Worm (Caenorhabditis elegans) whole organism, mixed stage, embryonic: ENCODE measurements around the gene lact-3.
A peak's percentile ranks its signal among the peaks of the same experiment; 100 is the strongest.

Experiments used
- M03D4.4 ChIP-seq: sonication (generic microtip); optimal IDR thresholded peaks from 2 replicates; lab custom pipeline; 2017; ENCODE audit warnings: mild to moderate bottlenecking, missing genetic modification characterization, missing compliant biosample characterization
- bed-3 ChIP-seq: fragments of 200-800 bp; sonication (Bioruptor generic); optimal IDR thresholded peaks from 3 replicates; lab custom pipeline; 2018; ENCODE audit warnings: mild to moderate bottlenecking, missing genetic modification characterization, moderate library complexity, missing compliant biosample characterization
- blmp-1 ChIP-seq: fragments of 150-350 bp; optimal IDR thresholded peaks from 2 replicates; lab custom pipeline; 2014; ENCODE audit warnings: missing biosample characterization, missing genetic modification characterization
- ceh-39 ChIP-seq: fragments of 150-350 bp; optimal IDR thresholded peaks from 2 replicates; lab custom pipeline; 2014; ENCODE audit warnings: missing biosample characterization, missing genetic modification characterization
- ceh-43 ChIP-seq: fragments of 200-800 bp; sonication (Bioruptor generic); optimal IDR thresholded peaks from 2 replicates; lab custom pipeline; 2018; ENCODE audit warnings: mild to moderate bottlenecking, missing genetic modification characterization, moderate library complexity, missing compliant biosample characterization
- ceh-83 ChIP-seq: fragments of 200-800 bp; sonication (Bioruptor generic); optimal IDR thresholded peaks from 2 replicates; lab custom pipeline; 2018; ENCODE audit warnings: mild to moderate bottlenecking, missing genetic modification characterization, missing compliant biosample characterization
- ces-1 ChIP-seq: fragments of 150-350 bp; optimal IDR thresholded peaks from 2 replicates; lab custom pipeline; 2014; ENCODE audit warnings: missing biosample characterization, missing genetic modification reagents, missing genetic modification characterization
- cnd-1 ChIP-seq: fragments of 200-800 bp; sonication (Bioruptor generic); optimal IDR thresholded peaks from 2 replicates; lab custom pipeline; 2018; ENCODE audit warnings: mild to moderate bottlenecking, missing genetic modification characterization, missing compliant biosample characterization
- flh-1 ChIP-seq: fragments of 200-800 bp; sonication (Bioruptor generic); optimal IDR thresholded peaks from 2 replicates; lab custom pipeline; 2018; ENCODE audit warnings: mild to moderate bottlenecking, missing genetic modification characterization, moderate library complexity, missing compliant biosample characterization
- ham-2 ChIP-seq: fragments of 200-800 bp; sonication (Bioruptor generic); optimal IDR thresholded peaks from 2 replicates; lab custom pipeline; 2018; ENCODE audit warnings: mild to moderate bottlenecking, missing genetic modification characterization, missing compliant biosample characterization
- lin-13 ChIP-seq: fragments of 150-350 bp; optimal IDR thresholded peaks from 2 replicates; lab custom pipeline; 2014; ENCODE audit warnings: missing biosample characterization, missing genetic modification characterization
- lin-32 ChIP-seq: fragments of 200-800 bp; sonication (Bioruptor generic); optimal IDR thresholded peaks from 2 replicates; lab custom pipeline; 2018; ENCODE audit warnings: mild to moderate bottlenecking, missing genetic modification characterization, missing compliant biosample characterization
- lsy-2 ChIP-seq: fragments of 150-350 bp; optimal IDR thresholded peaks from 2 replicates; lab custom pipeline; 2014; ENCODE audit warnings: missing biosample characterization, missing genetic modification characterization
- mab-5 ChIP-seq: fragments of 150-350 bp; optimal IDR thresholded peaks from 2 replicates; lab custom pipeline; 2014; ENCODE audit warnings: missing biosample characterization, missing genetic modification characterization
- mls-2 ChIP-seq: sonication (generic microtip); optimal IDR thresholded peaks from 2 replicates; lab custom pipeline; 2016; ENCODE audit warnings: mild to moderate bottlenecking, missing genetic modification characterization, moderate library complexity, missing compliant biosample characterization
- nhr-12 ChIP-seq: fragments of 150-350 bp; optimal IDR thresholded peaks from 2 replicates; lab custom pipeline; 2014; ENCODE audit warnings: missing biosample characterization, missing genetic modification characterization
- nhr-237 ChIP-seq: fragments of 150-350 bp; optimal IDR thresholded peaks from 2 replicates; lab custom pipeline; 2014; ENCODE audit warnings: missing biosample characterization, missing genetic modification characterization
- pha-4 ChIP-seq: fragments of 150-350 bp; optimal IDR thresholded peaks from 2 replicates; lab custom pipeline; 2018; ENCODE audit warnings: missing biosample characterization, missing genetic modification reagents, missing genetic modification characterization
- sem-2 ChIP-seq: fragments of 200-800 bp; sonication (Bioruptor generic); optimal IDR thresholded peaks from 2 replicates; lab custom pipeline; 2018; ENCODE audit warnings: mild to moderate bottlenecking, missing genetic modification characterization, missing compliant biosample characterization
- sptf-1 ChIP-seq: sonication (generic microtip); optimal IDR thresholded peaks from 2 replicates; lab custom pipeline; 2017; ENCODE audit warnings: mild to moderate bottlenecking, missing genetic modification characterization, moderate library complexity, missing compliant biosample characterization
- tbx-8 ChIP-seq: fragments of 200-800 bp; sonication (Bioruptor generic); optimal IDR thresholded peaks from 2 replicates; lab custom pipeline; 2018; ENCODE audit warnings: mild to moderate bottlenecking, missing genetic modification characterization, moderate library complexity, missing compliant biosample characterization
- unc-39 ChIP-seq: fragments of 150-350 bp; optimal IDR thresholded peaks from 2 replicates; lab custom pipeline; 2014; ENCODE audit warnings: missing biosample characterization, missing genetic modification characterization
- unc-62 ChIP-seq: fragments of 150-350 bp; optimal IDR thresholded peaks from 2 replicates; lab custom pipeline; 2014; ENCODE audit warnings: missing biosample characterization, missing genetic modification reagents, missing genetic modification characterization
- zip-8 ChIP-seq: fragments of 150-350 bp; optimal IDR thresholded peaks from 2 replicates; lab custom pipeline; 2014; ENCODE audit warnings: missing biosample characterization, missing genetic modification characterization
- ztf-11 ChIP-seq: fragments of 150-350 bp; optimal IDR thresholded peaks from 2 replicates; lab custom pipeline; 2014; ENCODE audit warnings: missing biosample characterization, missing genetic modification characterization

lact-3 gene

ce11 chrII:10612743-10613142, 44.7 kb downstream of the lact-3 start, which contains the start of gene C14A4.12:
Gene C14A4.12 (plus strand): TSS chrII:10613043.
- TF ChIP-seq lin-32 (GFP tag; lab: Kevin White, UChicago) (no peak), pha-4 (peak; percentile 14)

ce11 chrII:10608821-10609220, 48.7 kb downstream of the lact-3 start:
- TF ChIP-seq mls-2 (no peak), zip-8 (no peak), ceh-83 (GFP tag; lab: Kevin White, UChicago) (no peak), tbx-8 (GFP tag; lab: Kevin White, UChicago) (no peak), sptf-1 (no peak), flh-1 (no peak), ceh-39 (no peak), blmp-1 (tag; lab: Kevin White, UChicago) (no peak), bed-3 (GFP tag; lab: Kevin White, UChicago) (no peak), ztf-11 (tag; lab: Kevin White, UChicago) (no peak), lin-32 (GFP tag; lab: Kevin White, UChicago) (no peak), unc-62 (GFP tag; lab: Kevin White, UChicago) (no peak), M03D4.4 (no peak), ham-2 (no peak)

- TF ChIP-seq blmp-1 (tag; lab: Kevin White, UChicago) (peak; percentile 81), pha-4 (peak; percentile 25), ces-1 (GFP tag; lab: Kevin White, UChicago) (peak; percentile 56), nhr-12 (tag; lab: Kevin White, UChicago) (no peak), cnd-1 (tag; lab: Kevin White, UChicago) (no peak)
Measured at ce11 chrII:10607238-10607961, 50.1 kb downstream of the lact-3 start, which contains the start of gene ccm-3. Gene ccm-3 (minus strand): TSS chrII:10607275.

ce11 chrII:10605512-10605911, 52.0 kb downstream of the lact-3 start, which contains the start of gene taf-13:
Gene taf-13 (minus strand): TSS chrII:10605612.
- TF ChIP-seq lsy-2 (tag; lab: Kevin White, UChicago), result no peak
- TF ChIP-seq ceh-83 (GFP tag; lab: Kevin White, UChicago), result no peak
- TF ChIP-seq lin-13 (tag; lab: Kevin White, UChicago), result no peak
- TF ChIP-seq mab-5 (tag; lab: Kevin White, UChicago), result no peak
- no peak for TF ChIP-seq sem-2 (GFP tag; lab: Kevin White, UChicago)
- TF ChIP-seq ceh-39, result no peak
- TF ChIP-seq M03D4.4, result no peak
- TF ChIP-seq nhr-12 (tag; lab: Kevin White, UChicago), result no peak
- no peak for TF ChIP-seq sptf-1
- no peak for TF ChIP-seq unc-39
- TF ChIP-seq ceh-43 (GFP tag; lab: Kevin White, UChicago), result no peak
- no peak for TF ChIP-seq lin-32 (GFP tag; lab: Kevin White, UChicago)

ce11 chrII:10603560-10603959, 53.9 kb downstream of the lact-3 start:
- TF ChIP-seq flh-1 (no peak), ceh-83 (GFP tag; lab: Kevin White, UChicago) (no peak), sptf-1 (no peak), nhr-237 (no peak), nhr-12 (tag; lab: Kevin White, UChicago) (no peak), cnd-1 (tag; lab: Kevin White, UChicago) (no peak), lin-13 (tag; lab: Kevin White, UChicago) (no peak), tbx-8 (GFP tag; lab: Kevin White, UChicago) (no peak)
